Worm (Caenorhabditis elegans): ENCODE data around the gene nhr-285.
A peak's percentile ranks its signal among the peaks of the same experiment; 100 is the strongest.

Gene nhr-285

DNA sequence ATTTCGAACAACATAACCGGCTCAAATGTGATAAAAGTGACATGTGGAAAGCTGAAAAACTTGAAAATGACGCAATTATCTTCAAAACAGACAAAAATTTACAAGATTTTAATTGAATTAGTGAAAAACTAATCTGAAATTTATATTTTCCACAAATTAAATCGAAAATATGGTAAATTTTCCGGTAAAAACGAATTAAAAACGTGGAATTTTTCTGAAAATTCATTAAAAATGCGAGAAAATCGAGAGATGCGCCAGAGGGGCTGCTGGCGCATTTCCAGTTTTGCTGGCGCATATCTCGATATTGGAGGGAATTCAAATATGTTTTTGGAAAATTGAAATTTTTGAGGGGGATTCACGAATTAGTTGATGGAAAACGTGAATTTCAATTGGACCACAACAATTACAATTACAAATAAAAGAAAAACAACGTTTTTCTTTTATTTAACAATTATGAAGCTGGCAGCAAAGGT is 12.9 kb downstream of the nhr-285 start, which contains the start of the genes haf-3 and F57A10.2 (continued):
- TF ChIP-seq madf-10 (tag; optimal IDR thresholded peaks at IDR 0.05) (peak; percentile 38), lin-54 (GFP tag; optimal IDR thresholded peaks at IDR 0.05) (peak; percentile 99), F49E8.2 (tag; optimal IDR thresholded peaks at IDR 0.05; ENCODE audit: insufficient read depth) (peak; percentile 35), Y79H2A.3 (GFP tag; conservative IDR thresholded peaks at IDR 0.05) (no peak), ceh-58 (GFP tag; IDR thresholded peaks at IDR 0.05) (no peak), efl-1 (GFP tag; optimal IDR thresholded peaks at IDR 0.05) (peak; percentile 90), nhr-80 (tag; optimal IDR thresholded peaks at IDR 0.05) (peak; percentile 28), zfh-2 (GFP tag; conservative IDR thresholded peaks at IDR 0.05) (no peak), B0261.1 (tag; optimal IDR thresholded peaks at IDR 0.05) (peak; percentile 34), ztf-28 (GFP tag; IDR thresholded peaks at IDR 0.05) (no peak), lin-35 (GFP tag; optimal IDR thresholded peaks at IDR 0.05) (peak; percentile 81 to 97 (median 92)), mes-4 (tag; optimal IDR thresholded peaks at IDR 0.05) (no peak), cebp-1 (GFP tag; IDR thresholded peaks at IDR 0.05) (no peak), cebp-1 (tag; optimal IDR thresholded peaks at IDR 0.05) (peak; percentile 81), C17E4.6 (GFP tag; IDR thresholded peaks at IDR 0.05) (no peak), rcor-1 (GFP tag; IDR thresholded peaks at IDR 0.05) (peak; percentile 90), rpc-1 (optimal IDR thresholded peaks at IDR 0.05) (no peak), rpc-1 (tag; optimal IDR thresholded peaks at IDR 0.05) (no peak), chd-7 (tag; optimal IDR thresholded peaks at IDR 0.05) (peak; percentile 38), lag-1 (GFP tag; IDR thresholded peaks at IDR 0.05) (no peak), F55B11.4 (tag; optimal IDR thresholded peaks at IDR 0.05; ENCODE audit: borderline replicate concordance, insufficient read depth) (no peak), C06A6.2 (GFP tag; conservative IDR thresholded peaks at IDR 0.05) (peak; percentile 75), T07F8.4 (tag; optimal IDR thresholded peaks at IDR 0.05) (no peak), ztf-26 (tag; optimal IDR thresholded peaks at IDR 0.05) (peak; percentile 51), ama-1 (optimal IDR thresholded peaks at IDR 0.05) (no peak), ama-1 (GFP tag; optimal IDR thresholded peaks at IDR 0.05) (no peak), T26A5.8 (tag; optimal IDR thresholded peaks at IDR 0.05) (no peak), let-526 (GFP tag; IDR thresholded peaks at IDR 0.05) (0 out of 2 replicates have a peak, but pooled peaks have one; percentile 32), gei-17 (GFP tag; optimal IDR thresholded peaks at IDR 0.05) (peak; percentile 48), madf-6 (GFP tag; IDR thresholded peaks at IDR 0.05) (peak; percentile 85), ztf-22 (GFP tag; optimal IDR thresholded peaks at IDR 0.05) (no peak), hlh-12 (tag; optimal IDR thresholded peaks at IDR 0.05) (no peak), mxl-1 (tag; optimal IDR thresholded peaks at IDR 0.05) (no peak), ekl-4 (GFP tag; IDR thresholded peaks at IDR 0.05) (peak; percentile 82), Y95B8A.8 (GFP tag; IDR thresholded peaks at IDR 0.05) (no peak), sdz-38 (tag; optimal IDR thresholded peaks at IDR 0.05) (no peak), let-607 (tag; optimal IDR thresholded peaks at IDR 0.05) (peak in 1 of 2 experiments; percentile 71), aptf-2 (GFP tag; conservative IDR thresholded peaks at IDR 0.05) (no peak), athp-1 (tag; optimal IDR thresholded peaks at IDR 0.05) (no peak), F52B5.7 (tag; optimal IDR thresholded peaks at IDR 0.05) (no peak), F57C9.4 (tag; optimal IDR thresholded peaks at IDR 0.05) (no peak), bed-1 (GFP tag; IDR thresholded peaks at IDR 0.05) (no peak), somi-1 (GFP tag; optimal IDR thresholded peaks at IDR 0.05) (peak; percentile 31), Y53F4B.3 (GFP tag; IDR thresholded peaks at IDR 0.05) (no peak), nfya-1 (tag; optimal IDR thresholded peaks at IDR 0.05; ENCODE audit: borderline replicate concordance, insufficient read depth) (no peak), lsl-1 (GFP tag; optimal IDR thresholded peaks at IDR 0.05) (peak; percentile 71), hlh-26 (GFP tag; conservative IDR thresholded peaks at IDR 0.05) (no peak), ZK185.1 (tag; optimal IDR thresholded peaks at IDR 0.05; ENCODE audit: poor library complexity, severe bottlenecking) (peak; percentile 75), hsf-1 (GFP tag; IDR thresholded peaks at IDR 0.05) (peak; percentile 82), mel-28 (tag; optimal IDR thresholded peaks at IDR 0.05; ENCODE audit: borderline replicate concordance) (no peak)

All from whole organism, young adult.